Fruit fly (Drosophila melanogaster) whole organism: Measurements from ENCODE around the gene Ufl1.

Experiments used
- EcR ChIP-seq, 2 experiments: fragments of >200 bp; optimal IDR thresholded peaks; 2 replicates each; lab custom pipeline; 2017; ENCODE audit warnings: missing biosample characterization in 2 of 2, missing genetic modification characterization in 2 of 2, missing genetic modification reagents in 2 of 2
- usp ChIP-seq: fragments of >200 bp; optimal IDR thresholded peaks from 2 replicates; lab custom pipeline; 2017; ENCODE audit warnings: missing biosample characterization, missing genetic modification characterization, mixed read lengths

DNA sequence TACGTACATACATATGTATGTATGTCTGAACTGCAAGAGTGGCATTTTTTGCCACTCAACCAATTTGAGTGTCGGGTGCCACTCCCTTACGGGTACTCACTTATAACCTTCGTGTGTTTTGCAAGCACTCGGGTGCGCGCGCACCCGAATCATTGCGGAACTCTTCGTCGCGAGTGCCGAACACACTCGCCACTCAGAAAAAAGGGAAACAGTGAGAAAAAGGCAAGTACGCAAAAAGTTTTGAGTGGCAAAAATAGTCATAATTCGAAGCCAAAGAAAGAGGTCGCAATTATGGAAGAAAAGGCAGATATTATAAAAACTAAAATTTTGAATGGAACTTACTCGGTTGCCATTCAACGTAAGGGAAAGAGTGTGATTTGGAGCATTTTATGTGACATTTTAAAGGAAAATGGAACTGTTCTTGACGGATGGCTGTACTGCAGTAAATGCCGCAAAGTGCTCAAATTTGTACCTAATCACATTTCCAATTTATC is 16.1 kb upstream of the Ufl1 start:
- TF ChIP-seq usp (GFP tag; lab: Kevin White, UChicago): no peak
- no peak for TF ChIP-seq EcR (GFP tag; optimal IDR thresholded peaks at IDR 0.05; lab: Kevin White, UChicago)
